Worm (Caenorhabditis elegans) whole organism, midembryonic: Measurements from ENCODE around the gene gpn-1.

Source experiments
- T22C8.4 ChIP-seq: fragments of 200-800 bp; sonication (Bioruptor generic); IDR thresholded peaks from 2 replicates; pipeline ENCODE4 v1.3.6; 2022; ENCODE audit warnings: missing genetic modification characterization, missing compliant biosample characterization
- cog-1 ChIP-seq: sonication (generic microtip); optimal IDR thresholded peaks from 2 replicates; lab custom pipeline; 2016; ENCODE audit warnings: missing genetic modification characterization, missing compliant biosample characterization
- flt-1 ChIP-seq: fragments of 200-800 bp; sonication (Bioruptor generic); IDR thresholded peaks from 2 replicates; pipeline ENCODE4 v1.3.6; 2022; ENCODE audit warnings: missing genetic modification characterization, missing compliant biosample characterization
- klf-2 ChIP-seq: fragments of 200-800 bp; sonication (Bioruptor generic); conservative IDR thresholded peaks from 2 replicates; pipeline ENCODE4 v1.3.6; 2022; ENCODE audit warnings: missing genetic modification reagents, missing genetic modification characterization, missing compliant biosample characterization
- med-1 ChIP-seq: sonication (generic microtip); optimal IDR thresholded peaks from 2 replicates; lab custom pipeline; 2017; ENCODE audit warnings: missing genetic modification characterization, mild to moderate bottlenecking, missing compliant biosample characterization, antibody characterized with exemption, missing genetic modification reagents; ENCODE audit not compliant: insufficient read depth
- ref-1 ChIP-seq: fragments of 200-800 bp; sonication (Bioruptor generic); conservative IDR thresholded peaks from 2 replicates; pipeline ENCODE4 v1.3.6; 2022; ENCODE audit warnings: missing genetic modification reagents, missing genetic modification characterization, missing compliant biosample characterization
- tab-1 ChIP-seq: fragments of 200-800 bp; sonication (Bioruptor generic); IDR thresholded peaks from 2 replicates; pipeline ENCODE4 v1.3.6; 2022; ENCODE audit warnings: missing genetic modification characterization, missing compliant biosample characterization
- ztf-23 ChIP-seq: fragments of 200-800 bp; sonication (Bioruptor generic); IDR thresholded peaks from 2 replicates; pipeline ENCODE4 v1.3.6; 2022; ENCODE audit warnings: missing genetic modification reagents, missing genetic modification characterization, missing compliant biosample characterization
- ztf-29 ChIP-seq: fragments of 200-800 bp; sonication (Bioruptor generic); IDR thresholded peaks from 2 replicates; pipeline ENCODE4 v1.3.6; 2022; ENCODE audit warnings: missing genetic modification reagents, missing genetic modification characterization, missing compliant biosample characterization

Gene gpn-1

ce11 chrX:15681393-15681792 lies at the start of gene gpn-1:
Gene gpn-1, plus strand, starts transcription at chrX:15681693.
- TF ChIP-seq flt-1 (GFP tag; lab: Robert Waterston, UW) = no peak

- no peak for TF ChIP-seq ztf-29 (GFP tag; lab: Robert Waterston, UW)
- no peak for TF ChIP-seq klf-2 (GFP tag; lab: Robert Waterston, UW)
- TF ChIP-seq med-1 (GFP tag; lab: Kevin White, UChicago) = no peak
- no peak for TF ChIP-seq flt-1 (GFP tag; lab: Robert Waterston, UW)
- TF ChIP-seq ref-1 (GFP tag; lab: Robert Waterston, UW) = no peak
- TF ChIP-seq ztf-23 (GFP tag; lab: Robert Waterston, UW) = no peak
- TF ChIP-seq tab-1 (GFP tag; lab: Robert Waterston, UW) = no peak
- TF ChIP-seq T22C8.4 (GFP tag; lab: Robert Waterston, UW) = no peak
- TF ChIP-seq cog-1 = no peak
Measured at ce11 chrX:15633964-15634363, 47.5 kb upstream of the gpn-1 start.

ce11 chrX:15640603-15641002 lies 40.9 kb upstream of the gpn-1 start, which contains the start of gene K09E9.7:
Gene K09E9.7, plus strand, starts transcription at chrX:15640903.
- no peak for TF ChIP-seq klf-2 (GFP tag; lab: Robert Waterston, UW)
- no peak for TF ChIP-seq med-1 (GFP tag; lab: Kevin White, UChicago)
- TF ChIP-seq flt-1 (GFP tag; lab: Robert Waterston, UW) = no peak
- TF ChIP-seq cog-1 = no peak
- no peak for TF ChIP-seq ref-1 (GFP tag; lab: Robert Waterston, UW)
- no peak for TF ChIP-seq tab-1 (GFP tag; lab: Robert Waterston, UW)
- TF ChIP-seq ztf-29 (GFP tag; lab: Robert Waterston, UW) = no peak
- no peak for TF ChIP-seq ztf-23 (GFP tag; lab: Robert Waterston, UW)
- TF ChIP-seq T22C8.4 (GFP tag; lab: Robert Waterston, UW) = no peak

- TF ChIP-seq tab-1 (GFP tag; lab: Robert Waterston, UW) (no peak), T22C8.4 (GFP tag; lab: Robert Waterston, UW) (no peak), klf-2 (GFP tag; lab: Robert Waterston, UW) (no peak), ztf-23 (GFP tag; lab: Robert Waterston, UW) (no peak), flt-1 (GFP tag; lab: Robert Waterston, UW) (no peak), ref-1 (GFP tag; lab: Robert Waterston, UW) (no peak), med-1 (GFP tag; lab: Kevin White, UChicago) (no peak), ztf-29 (GFP tag; lab: Robert Waterston, UW) (no peak), cog-1 (no peak)
Measured at ce11 chrX:15641380-15641779, 40.1 kb upstream of the gpn-1 start.

ce11 chrX:15642638-15643037 lies 38.9 kb upstream of the gpn-1 start, which contains the start of gene H08J19.1:
Gene H08J19.1, plus strand, starts transcription at chrX:15642938.
- no peak for TF ChIP-seq ztf-29 (GFP tag; lab: Robert Waterston, UW)
- no peak for TF ChIP-seq ref-1 (GFP tag; lab: Robert Waterston, UW)
- TF ChIP-seq klf-2 (GFP tag; lab: Robert Waterston, UW) = no peak
- TF ChIP-seq ztf-23 (GFP tag; lab: Robert Waterston, UW) = no peak
- no peak for TF ChIP-seq med-1 (GFP tag; lab: Kevin White, UChicago)

ce11 chrX:15647276-15647675 lies 34.2 kb upstream of the gpn-1 start, which contains the start of gene F59D12.5:
Gene F59D12.5, minus strand, starts transcription at chrX:15647369.
- TF ChIP-seq klf-2 (GFP tag; lab: Robert Waterston, UW) = no peak
- no peak for TF ChIP-seq cog-1
- TF ChIP-seq T22C8.4 (GFP tag; lab: Robert Waterston, UW) = no peak
- TF ChIP-seq tab-1 (GFP tag; lab: Robert Waterston, UW) = no peak
- TF ChIP-seq med-1 (GFP tag; lab: Kevin White, UChicago) = no peak
- TF ChIP-seq flt-1 (GFP tag; lab: Robert Waterston, UW) = no peak
- no peak for TF ChIP-seq ztf-23 (GFP tag; lab: Robert Waterston, UW)
- TF ChIP-seq ztf-29 (GFP tag; lab: Robert Waterston, UW) = no peak
- TF ChIP-seq ref-1 (GFP tag; lab: Robert Waterston, UW) = no peak

- no peak for TF ChIP-seq tab-1 (GFP tag; lab: Robert Waterston, UW)
- no peak for TF ChIP-seq ztf-29 (GFP tag; lab: Robert Waterston, UW)
- TF ChIP-seq ref-1 (GFP tag; lab: Robert Waterston, UW) = no peak
- TF ChIP-seq med-1 (GFP tag; lab: Kevin White, UChicago) = no peak
- TF ChIP-seq cog-1 = no peak
- no peak for TF ChIP-seq ztf-23 (GFP tag; lab: Robert Waterston, UW)
Measured at ce11 chrX:15650428-15650827, 31.1 kb upstream of the gpn-1 start.

- TF ChIP-seq klf-2 (GFP tag; lab: Robert Waterston, UW) = no peak
Measured at ce11 chrX:15650919-15651420, 30.5 kb upstream of the gpn-1 start, which contains the start of gene F59D12.3. Gene F59D12.3, minus strand, starts transcription at chrX:15650969.

- TF ChIP-seq ref-1 (GFP tag; lab: Robert Waterston, UW) (no peak), T22C8.4 (GFP tag; lab: Robert Waterston, UW) (no peak), cog-1 (no peak), flt-1 (GFP tag; lab: Robert Waterston, UW) (no peak), ztf-23 (GFP tag; lab: Robert Waterston, UW) (no peak), ztf-29 (GFP tag; lab: Robert Waterston, UW) (no peak), tab-1 (GFP tag; lab: Robert Waterston, UW) (no peak), klf-2 (GFP tag; lab: Robert Waterston, UW) (no peak), med-1 (GFP tag; lab: Kevin White, UChicago) (no peak)
Measured at ce11 chrX:15653196-15653595, 28.3 kb upstream of the gpn-1 start.

- TF ChIP-seq ztf-29 (GFP tag; lab: Robert Waterston, UW) (no peak), ref-1 (GFP tag; lab: Robert Waterston, UW) (no peak), klf-2 (GFP tag; lab: Robert Waterston, UW) (no peak), T22C8.4 (GFP tag; lab: Robert Waterston, UW) (no peak), med-1 (GFP tag; lab: Kevin White, UChicago) (no peak), tab-1 (GFP tag; lab: Robert Waterston, UW) (no peak), cog-1 (no peak), flt-1 (GFP tag; lab: Robert Waterston, UW) (no peak), ztf-23 (GFP tag; lab: Robert Waterston, UW) (no peak)
Measured at ce11 chrX:15654969-15655368, 26.5 kb upstream of the gpn-1 start.
